Worm (Caenorhabditis elegans): ENCODE measurements around the gene lgc-28.

Gene lgc-28

ce11 chrII:2624792-2625191 is at the start of gene lgc-28:
Gene lgc-28 (plus strand): TSS chrII:2625092.
- TF ChIP-seq nhr-28 (tag; optimal IDR thresholded peaks at IDR 0.05), result no peak
- TF ChIP-seq elt-1 (tag; optimal IDR thresholded peaks at IDR 0.05), result no peak
- no peak for TF ChIP-seq lin-39 (tag; optimal IDR thresholded peaks at IDR 0.05)
- TF ChIP-seq ceh-16 (tag; optimal IDR thresholded peaks at IDR 0.05), result no peak
- TF ChIP-seq nhr-76 (tag; optimal IDR thresholded peaks at IDR 0.05), result no peak
- no peak for TF ChIP-seq mdl-1 (tag; optimal IDR thresholded peaks at IDR 0.05)
- TF ChIP-seq ztf-11 (tag; optimal IDR thresholded peaks at IDR 0.05), result no peak
- TF ChIP-seq fkh-2 (tag; optimal IDR thresholded peaks at IDR 0.05), result no peak
- TF ChIP-seq sea-2 (GFP tag; optimal IDR thresholded peaks at IDR 0.05), result no peak
- TF ChIP-seq zag-1 (tag; optimal IDR thresholded peaks at IDR 0.05), result no peak

ce11 chrII:2578216-2578615 is 46.7 kb upstream of the lgc-28 start:
- no peak for TF ChIP-seq nhr-43 (tag; optimal IDR thresholded peaks at IDR 0.05; ENCODE audit: poor library complexity, severe bottlenecking)
- no peak for TF ChIP-seq nfya-1 (tag; optimal IDR thresholded peaks at IDR 0.05; ENCODE audit: insufficient read depth)
- TF ChIP-seq nhr-67 (tag; optimal IDR thresholded peaks at IDR 0.05), result no peak

- TF ChIP-seq fkh-2 (tag; optimal IDR thresholded peaks at IDR 0.05), result no peak
- TF ChIP-seq nhr-28 (tag; optimal IDR thresholded peaks at IDR 0.05), result no peak
- TF ChIP-seq ama-1 (optimal IDR thresholded peaks at IDR 0.05), result no peak
- TF ChIP-seq nhr-237 (tag; optimal IDR thresholded peaks at IDR 0.05), result no peak
- TF ChIP-seq aly-2 (tag; optimal IDR thresholded peaks at IDR 0.05), result no peak
- no peak for TF ChIP-seq sea-2 (GFP tag; optimal IDR thresholded peaks at IDR 0.05)
Measured at ce11 chrII:2583044-2583443, 41.8 kb upstream of the lgc-28 start, which contains the start of gene sri-74. Gene sri-74 (minus strand): TSS chrII:2583144.

ce11 chrII:2585493-2585892 is 39.4 kb upstream of the lgc-28 start, which contains the start of gene sri-36:
Gene sri-36 (minus strand): TSS chrII:2585593.
- TF ChIP-seq nhr-25 (tag; optimal IDR thresholded peaks at IDR 0.05) (no peak), nhr-28 (tag; optimal IDR thresholded peaks at IDR 0.05) (no peak), mdl-1 (tag; optimal IDR thresholded peaks at IDR 0.05) (no peak), nhr-76 (tag; optimal IDR thresholded peaks at IDR 0.05) (no peak), elt-2 (tag; optimal IDR thresholded peaks at IDR 0.05) (peak; percentile 13)

- TF ChIP-seq egl-27 (tag; optimal IDR thresholded peaks at IDR 0.05), result no peak
- TF ChIP-seq fkh-2 (tag; optimal IDR thresholded peaks at IDR 0.05), result no peak
- TF ChIP-seq jun-1 (tag; optimal IDR thresholded peaks at IDR 0.05), result no peak
- TF ChIP-seq nhr-25 (tag; optimal IDR thresholded peaks at IDR 0.05), result no peak
- no peak for TF ChIP-seq mml-1 (tag; optimal IDR thresholded peaks at IDR 0.05)
- no peak for TF ChIP-seq nhr-237 (tag; optimal IDR thresholded peaks at IDR 0.05)
- no peak for TF ChIP-seq ZK546.5 (tag; optimal IDR thresholded peaks at IDR 0.05)
- TF ChIP-seq nhr-23 (tag; optimal IDR thresholded peaks at IDR 0.05), result no peak
- TF ChIP-seq nhr-67 (tag; optimal IDR thresholded peaks at IDR 0.05), result no peak
- no peak for TF ChIP-seq elt-3 (tag; optimal IDR thresholded peaks at IDR 0.05)
- TF ChIP-seq lsy-12 (tag; optimal IDR thresholded peaks at IDR 0.05), result no peak
- no peak for TF ChIP-seq pha-4 (tag; optimal IDR thresholded peaks at IDR 0.05)
- TF ChIP-seq ztf-4 (tag; optimal IDR thresholded peaks at IDR 0.05), result no peak
- TF ChIP-seq nhr-43 (tag; optimal IDR thresholded peaks at IDR 0.05; ENCODE audit: poor library complexity, severe bottlenecking), result no peak
- no peak for TF ChIP-seq ztf-11 (tag; optimal IDR thresholded peaks at IDR 0.05)
- TF ChIP-seq ama-1 (optimal IDR thresholded peaks at IDR 0.05), result no peak
- TF ChIP-seq elt-2 (tag; optimal IDR thresholded peaks at IDR 0.05), result peak; percentile 96
- no peak for TF ChIP-seq nhr-77 (tag; optimal IDR thresholded peaks at IDR 0.05)
- no peak for TF ChIP-seq nhr-11 (tag; optimal IDR thresholded peaks at IDR 0.05)
- no peak for TF ChIP-seq ceh-9 (tag; optimal IDR thresholded peaks at IDR 0.05)
- TF ChIP-seq fos-1 (tag; optimal IDR thresholded peaks at IDR 0.05), result peak; percentile 44
- no peak for TF ChIP-seq tbx-2 (tag; optimal IDR thresholded peaks at IDR 0.05)
- no peak for TF ChIP-seq nhr-28 (tag; optimal IDR thresholded peaks at IDR 0.05)
- no peak for TF ChIP-seq daf-12 (tag; optimal IDR thresholded peaks at IDR 0.05)
- peak; percentile 91 for TF ChIP-seq pqm-1 (tag; optimal IDR thresholded peaks at IDR 0.05)
Measured at ce11 chrII:2586861-2587554, 37.9 kb upstream of the lgc-28 start, which contains the start of the genes F33H12.7 and sri-39. Gene F33H12.7 (minus strand): TSS chrII:2586911. Gene sri-39 (plus strand): TSS chrII:2587504.

Measured in whole organism, L3 larva.